Fruit fly (Drosophila melanogaster) whole organism, pupa: ENCODE data around the gene Atf3.

Source experiments
- CG12605 ChIP-seq: fragments of 200-800 bp; sonication (Bioruptor generic); IDR thresholded peaks from 2 replicates; pipeline ENCODE4 v1.3.6; 2022; ENCODE audit warnings: missing biosample characterization, missing genetic modification characterization
- CG14655 ChIP-seq: fragments of 200-800 bp; sonication (Bioruptor generic); optimal IDR thresholded peaks from 3 replicates; lab custom pipeline; 2017; ENCODE audit warnings: mild to moderate bottlenecking, missing biosample characterization, missing genetic modification reagents, missing genetic modification characterization
- CG32121 ChIP-seq: fragments of 200-800 bp; sonication (Bioruptor generic); IDR thresholded peaks from 2 replicates; pipeline ENCODE4 v1.3.6; 2022; ENCODE audit warnings: missing biosample characterization, missing genetic modification characterization
- CG9948 ChIP-seq: fragments of 200-800 bp; sonication (Bioruptor generic); optimal IDR thresholded peaks from 2 replicates; lab custom pipeline; 2018; ENCODE audit warnings: missing biosample characterization, mild to moderate bottlenecking, missing genetic modification characterization, moderate library complexity
- EcR ChIP-seq: fragments of 200-800 bp; sonication (Bioruptor generic); optimal IDR thresholded peaks from 3 replicates; lab custom pipeline; 2019; ENCODE audit warnings: missing biosample characterization, missing genetic modification characterization, mild to moderate bottlenecking, moderate library complexity, missing genetic modification reagents
- Snoo ChIP-seq: fragments of 200-800 bp; sonication (Bioruptor generic); optimal IDR thresholded peaks from 3 replicates; lab custom pipeline; 2017; ENCODE audit warnings: missing biosample characterization, mild to moderate bottlenecking, missing genetic modification characterization, inconsistent platforms
- rn ChIP-seq: fragments of 200-800 bp; sonication (Bioruptor generic); IDR thresholded peaks from 2 replicates; pipeline ENCODE4 v1.3.6; 2022; ENCODE audit warnings: missing biosample characterization, missing genetic modification characterization

DNA sequence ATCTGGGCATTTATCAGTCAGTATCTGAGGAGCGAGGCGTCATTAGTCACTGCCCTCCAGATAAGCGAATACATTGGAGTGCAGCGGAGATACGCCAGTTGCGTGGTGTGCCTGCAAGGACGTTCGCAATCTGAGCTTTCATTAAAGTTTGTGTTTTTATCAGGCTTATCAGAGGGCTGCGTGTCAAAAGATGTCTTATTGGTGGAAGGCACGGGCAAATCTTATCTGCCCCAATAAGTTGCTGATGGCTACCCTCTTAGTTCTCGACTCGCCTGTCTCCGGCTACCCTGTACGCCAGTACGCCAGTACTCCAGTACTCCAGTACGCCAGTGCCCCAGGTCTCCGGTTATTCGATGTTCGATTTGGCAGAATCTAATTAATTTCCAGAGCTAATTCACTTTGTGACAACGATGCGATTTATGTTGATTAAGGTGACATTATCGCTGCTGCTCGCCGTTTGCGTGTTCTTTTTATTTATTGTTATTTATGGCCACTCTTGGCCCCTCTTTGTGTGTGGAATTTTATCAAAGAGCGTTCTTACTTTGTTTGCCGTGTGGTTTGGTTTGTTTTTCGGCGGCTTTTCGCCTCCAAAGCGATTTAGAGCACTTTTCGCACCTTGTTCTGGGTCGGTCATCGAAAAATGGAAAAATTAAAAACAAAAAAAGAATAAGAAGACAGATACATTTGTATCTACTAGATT is 18.2 kb downstream of the Atf3 start:
- TF ChIP-seq CG12605 = no peak
- no peak for TF ChIP-seq CG32121
- no peak for TF ChIP-seq CG14655 (GFP tag; lab: Kevin White, UChicago)
- no peak for TF ChIP-seq EcR (GFP tag; lab: Kevin White, UChicago)
- no peak for TF ChIP-seq rn (GFP tag; lab: Robert Waterston, UW)
- TF ChIP-seq Snoo (tag; lab: Kevin White, UChicago) = no peak
- TF ChIP-seq CG9948 (tag; lab: Kevin White, UChicago) = no peak
